Fruit fly (Drosophila melanogaster) whole organism, embryonic: Measurements from ENCODE around the gene CG4020.

Experiments used
- Bdp1 ChIP-seq: fragments of 200-800 bp; sonication (Bioruptor generic); optimal IDR thresholded peaks from 3 replicates; lab custom pipeline; 2016; ENCODE audit warnings: missing biosample characterization, missing genetic modification characterization
- CG10209 ChIP-seq: fragments of 200-800 bp; sonication (Bioruptor generic); optimal IDR thresholded peaks from 3 replicates; lab custom pipeline; 2017; ENCODE audit warnings: missing biosample characterization, mild to moderate bottlenecking, missing genetic modification characterization, missing genetic modification reagents
- CG1024 ChIP-seq: fragments of 200-800 bp; sonication (Bioruptor generic); IDR thresholded peaks from 2 replicates; pipeline ENCODE4 v1.3.6; 2022; ENCODE audit warnings: missing biosample characterization, missing genetic modification characterization
- CG10462 ChIP-seq: fragments of 200-800 bp; sonication (Bioruptor generic); optimal IDR thresholded peaks from 2 replicates; lab custom pipeline; 2016; ENCODE audit warnings: missing biosample characterization, missing genetic modification characterization
- CG10654 ChIP-seq: fragments of 200-800 bp; sonication (Bioruptor generic); optimal IDR thresholded peaks from 2 replicates; lab custom pipeline; 2016; ENCODE audit warnings: missing biosample characterization, missing genetic modification characterization
- CG11093 ChIP-seq: fragments of 200-800 bp; sonication (Bioruptor generic); IDR thresholded peaks from 3 replicates; pipeline ENCODE4 v1.3.6; 2022; ENCODE audit warnings: missing biosample characterization, missing genetic modification characterization
- CG11723 ChIP-seq: fragments of 200-800 bp; sonication (Bioruptor generic); optimal IDR thresholded peaks from 2 replicates; lab custom pipeline; 2017; ENCODE audit warnings: missing biosample characterization, mild to moderate bottlenecking, missing genetic modification characterization
- CG12236 ChIP-seq: fragments of 200-800 bp; sonication (Bioruptor generic); optimal IDR thresholded peaks from 2 replicates; lab custom pipeline; 2016; ENCODE audit warnings: missing biosample characterization, missing genetic modification characterization
- CG13296 ChIP-seq: fragments of 200-800 bp; sonication (Bioruptor generic); optimal IDR thresholded peaks from 3 replicates; lab custom pipeline; 2018; ENCODE audit warnings: missing biosample characterization, mild to moderate bottlenecking, missing genetic modification characterization
- CG13775 ChIP-seq: fragments of 200-800 bp; sonication (Bioruptor generic); optimal IDR thresholded peaks from 3 replicates; lab custom pipeline; 2017; ENCODE audit warnings: missing biosample characterization, mild to moderate bottlenecking, missing genetic modification characterization
- CG15011 ChIP-seq: fragments of 200-800 bp; sonication (Bioruptor generic); optimal IDR thresholded peaks from 3 replicates; lab custom pipeline; 2018; ENCODE audit warnings: missing biosample characterization, mild to moderate bottlenecking, missing genetic modification characterization
- CG15479 ChIP-seq: fragments of 200-800 bp; sonication (Bioruptor generic); optimal IDR thresholded peaks from 3 replicates; lab custom pipeline; 2019; ENCODE audit warnings: missing biosample characterization, mild to moderate bottlenecking, missing genetic modification characterization, moderate library complexity
- CG17912 ChIP-seq: fragments of 200-800 bp; sonication (Bioruptor generic); optimal IDR thresholded peaks from 2 replicates; lab custom pipeline; 2018; ENCODE audit warnings: missing biosample characterization, mild to moderate bottlenecking, missing genetic modification characterization
- CG18476 ChIP-seq: fragments of 200-800 bp; sonication (Bioruptor generic); optimal IDR thresholded peaks from 2 replicates; lab custom pipeline; 2016; ENCODE audit warnings: missing biosample characterization, mild to moderate bottlenecking, missing genetic modification characterization
- CG2120 ChIP-seq: fragments of 200-800 bp; sonication (Bioruptor generic); optimal IDR thresholded peaks from 3 replicates; lab custom pipeline; 2016; ENCODE audit warnings: missing biosample characterization, missing genetic modification characterization
- CG30403 ChIP-seq: fragments of 200-800 bp; sonication (Bioruptor generic); optimal IDR thresholded peaks from 3 replicates; lab custom pipeline; 2016; ENCODE audit warnings: missing biosample characterization, missing genetic modification characterization
- CG31441 ChIP-seq: fragments of 200-800 bp; sonication (Bioruptor generic); IDR thresholded peaks from 2 replicates; pipeline ENCODE4 v1.3.6; 2022; ENCODE audit warnings: missing biosample characterization, missing genetic modification characterization
- CG3407 ChIP-seq: fragments of 200-800 bp; sonication (Bioruptor generic); optimal IDR thresholded peaks from 2 replicates; lab custom pipeline; 2018; ENCODE audit warnings: missing biosample characterization, mild to moderate bottlenecking, missing genetic modification characterization
- CG4820 ChIP-seq: fragments of 200-800 bp; sonication (Bioruptor generic); optimal IDR thresholded peaks from 3 replicates; lab custom pipeline; 2016; ENCODE audit warnings: missing biosample characterization, missing genetic modification characterization
- CG5953 ChIP-seq: fragments of 200-800 bp; sonication (Bioruptor generic); IDR thresholded peaks from 2 replicates; pipeline ENCODE4 v1.3.6; 2022; ENCODE audit warnings: missing biosample characterization, missing genetic modification characterization
- CG6654 ChIP-seq: fragments of 200-800 bp; sonication (Bioruptor generic); optimal IDR thresholded peaks from 2 replicates; lab custom pipeline; 2017; ENCODE audit warnings: missing biosample characterization, mild to moderate bottlenecking, missing genetic modification characterization
- CG9817 ChIP-seq: fragments of 200-800 bp; sonication (Bioruptor generic); optimal IDR thresholded peaks from 2 replicates; lab custom pipeline; 2018; ENCODE audit warnings: missing biosample characterization, mild to moderate bottlenecking, missing genetic modification characterization, moderate library complexity
- CHES-1-like ChIP-seq: fragments of 200-800 bp; sonication (Bioruptor generic); optimal IDR thresholded peaks from 2 replicates; lab custom pipeline; 2016; ENCODE audit warnings: missing biosample characterization, missing genetic modification characterization
- Deaf1 ChIP-seq: fragments of 200-800 bp; optimal IDR thresholded peaks from 3 replicates; lab custom pipeline; 2019; ENCODE audit warnings: missing biosample characterization, mild to moderate bottlenecking, missing genetic modification characterization, moderate library complexity
- E2f1 ChIP-seq: fragments of 200-800 bp; sonication (Bioruptor generic); IDR thresholded peaks from 2 replicates; pipeline ENCODE4 v1.3.6; 2022; ENCODE audit warnings: missing biosample characterization, missing genetic modification characterization
- Mes4 ChIP-seq: fragments of 200-800 bp; sonication (Bioruptor generic); optimal IDR thresholded peaks from 2 replicates; lab custom pipeline; 2016; ENCODE audit warnings: missing biosample characterization, missing genetic modification characterization
- Oli ChIP-seq: fragments of 200-800 bp; sonication (Bioruptor generic); optimal IDR thresholded peaks from 2 replicates; lab custom pipeline; 2018; ENCODE audit warnings: missing biosample characterization, mild to moderate bottlenecking, missing genetic modification characterization, moderate library complexity
- Ravus ChIP-seq: fragments of 200-800 bp; sonication (Bioruptor generic); IDR thresholded peaks from 2 replicates; pipeline ENCODE4 v1.3.6; 2022; ENCODE audit warnings: missing biosample characterization, missing genetic modification characterization
- Rfx ChIP-seq: fragments of 200-800 bp; sonication (Bioruptor generic); IDR thresholded peaks from 2 replicates; pipeline ENCODE4 v1.3.6; 2022; ENCODE audit warnings: missing biosample characterization, missing genetic modification characterization
- Side ChIP-seq: fragments of 200-800 bp; sonication (Bioruptor generic); optimal IDR thresholded peaks from 2 replicates; lab custom pipeline; 2016; ENCODE audit warnings: missing biosample characterization, missing genetic modification characterization
- Spps ChIP-seq: fragments of 200-800 bp; sonication (Bioruptor generic); optimal IDR thresholded peaks from 2 replicates; lab custom pipeline; 2018; ENCODE audit warnings: missing biosample characterization, mild to moderate bottlenecking, missing genetic modification characterization
- Stat92E ChIP-seq, 3 experiments: fragments of >200 bp in 2 of 3; fragments of 200-800 bp in 1 of 3; sonication (Bioruptor generic) in 1 of 3; optimal IDR thresholded peaks; 2 replicates each; lab custom pipeline; 2017 to 2019; ENCODE audit warnings: missing biosample characterization in 3 of 3, missing genetic modification characterization in 3 of 3, mild to moderate bottlenecking in 1 of 3, moderate library complexity in 1 of 3
- Vsx1 ChIP-seq: fragments of 200-800 bp; sonication (Bioruptor generic); optimal IDR thresholded peaks from 2 replicates; lab custom pipeline; 2017; ENCODE audit warnings: missing biosample characterization, mild to moderate bottlenecking, missing genetic modification characterization, missing genetic modification reagents
- aop ChIP-seq: fragments of 200-800 bp; sonication (Bioruptor generic); IDR thresholded peaks from 2 replicates; pipeline ENCODE4 v1.3.6; 2022; ENCODE audit warnings: missing biosample characterization, missing genetic modification characterization
- ara ChIP-seq: fragments of 200-800 bp; sonication (Bioruptor generic); IDR thresholded peaks from 2 replicates; pipeline ENCODE4 v1.3.6; 2022; ENCODE audit warnings: missing biosample characterization, missing genetic modification characterization
- bbx ChIP-seq: fragments of 200-800 bp; sonication (Bioruptor generic); IDR thresholded peaks from 2 replicates; pipeline ENCODE4 v1.3.6; 2022; ENCODE audit warnings: missing biosample characterization, missing genetic modification characterization; ENCODE audit not compliant: partially characterized antibody
- dpn ChIP-seq, 2 experiments: fragments of 200-800 bp; sonication (Bioruptor generic); optimal IDR thresholded peaks; 3 replicates each; lab custom pipeline; 2016; ENCODE audit warnings: missing biosample characterization in 2 of 2, missing genetic modification characterization in 2 of 2
- en ChIP-seq: fragments of 200-800 bp; sonication (Bioruptor generic); optimal IDR thresholded peaks from 2 replicates; lab custom pipeline; 2016; ENCODE audit warnings: missing biosample characterization, missing genetic modification characterization
- fd64A ChIP-seq: fragments of 200-800 bp; sonication (Bioruptor generic); optimal IDR thresholded peaks from 3 replicates; lab custom pipeline; 2018; ENCODE audit warnings: missing biosample characterization, mild to moderate bottlenecking, missing genetic modification characterization
- fu2 ChIP-seq: fragments of 200-800 bp; sonication (Bioruptor generic); optimal IDR thresholded peaks from 2 replicates; lab custom pipeline; 2016; ENCODE audit warnings: missing biosample characterization, missing genetic modification characterization
- gro ChIP-seq: fragments of 200-800 bp; sonication (Bioruptor generic); optimal IDR thresholded peaks from 2 replicates; lab custom pipeline; 2016; ENCODE audit warnings: missing biosample characterization, missing genetic modification characterization
- hb ChIP-seq: fragments of 200-800 bp; sonication (Bioruptor generic); IDR thresholded peaks from 3 replicates; pipeline ENCODE4 v1.3.6; 2022; ENCODE audit warnings: missing biosample characterization, missing genetic modification characterization; ENCODE audit not compliant: partially characterized antibody
- nom ChIP-seq: fragments of 200-800 bp; sonication (Bioruptor generic); optimal IDR thresholded peaks from 2 replicates; lab custom pipeline; 2017; ENCODE audit warnings: missing biosample characterization, missing genetic modification characterization, mild to moderate bottlenecking, moderate library complexity, missing genetic modification reagents
- peb ChIP-seq: fragments of 200-800 bp; sonication (Bioruptor generic); IDR thresholded peaks from 2 replicates; pipeline ENCODE4 v1.3.6; 2022; ENCODE audit warnings: missing biosample characterization, missing genetic modification characterization
- row ChIP-seq: fragments of 200-800 bp; sonication (Bioruptor generic); IDR thresholded peaks from 3 replicates; pipeline ENCODE4 v1.3.6; 2022; ENCODE audit warnings: missing biosample characterization, missing genetic modification characterization
- slou ChIP-seq: fragments of 200-800 bp; sonication (Bioruptor generic); optimal IDR thresholded peaks from 3 replicates; lab custom pipeline; 2016; ENCODE audit warnings: missing biosample characterization, missing genetic modification characterization
- stc ChIP-seq: fragments of 200-800 bp; sonication (Bioruptor generic); IDR thresholded peaks from 2 replicates; pipeline ENCODE4 v1.3.6; 2022; ENCODE audit warnings: missing biosample characterization, missing genetic modification characterization
- sug ChIP-seq: fragments of 200-800 bp; optimal IDR thresholded peaks from 2 replicates; lab custom pipeline; 2019; ENCODE audit warnings: missing biosample characterization, mild to moderate bottlenecking, missing genetic modification characterization, moderate library complexity
- wdn ChIP-seq: fragments of 200-800 bp; sonication (Bioruptor generic); IDR thresholded peaks from 2 replicates; pipeline ENCODE4 v1.3.6; 2022; ENCODE audit warnings: missing biosample characterization, missing genetic modification characterization
- z ChIP-seq: fragments of 200-800 bp; sonication (Bioruptor generic); IDR thresholded peaks from 3 replicates; pipeline ENCODE4 v1.3.6; 2022; ENCODE audit warnings: missing biosample characterization, missing genetic modification characterization

The CG4020 gene

DNA sequence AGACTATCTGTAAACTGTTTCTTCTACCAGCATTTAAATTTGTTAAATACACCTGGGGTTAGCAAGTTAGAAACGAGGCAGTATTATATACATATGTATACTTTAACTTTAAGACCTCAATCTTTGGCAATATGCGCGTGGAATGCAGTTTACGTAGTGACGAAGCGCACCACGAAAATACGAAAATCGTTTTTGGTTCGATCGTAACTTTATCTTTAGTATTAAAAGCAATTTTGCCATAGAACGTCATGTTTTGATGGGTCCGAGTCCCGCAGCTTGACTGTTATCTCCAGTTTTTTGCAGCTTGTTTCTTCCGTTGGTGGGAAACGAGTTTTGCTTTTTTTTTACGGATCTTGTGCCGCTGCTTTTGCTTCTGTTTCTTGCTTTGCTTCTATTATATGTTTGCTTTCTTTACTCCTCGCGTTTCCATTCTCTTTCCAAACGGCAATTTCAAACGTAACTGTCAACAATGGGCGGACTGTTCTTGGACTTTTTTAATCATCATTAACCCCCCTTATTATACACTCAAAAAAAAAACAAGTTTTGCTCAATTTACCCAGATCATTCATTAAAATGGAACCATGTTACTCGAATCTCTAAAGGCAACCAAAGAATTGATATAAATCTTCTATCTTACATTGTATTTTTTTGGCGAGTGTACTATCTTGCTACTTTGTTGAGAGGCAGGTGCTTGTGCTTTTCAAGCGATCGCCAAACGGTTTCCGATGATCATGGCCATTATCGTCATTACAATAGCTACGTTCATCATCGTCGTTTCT lies 13.7 kb upstream of the CG4020 start (continued):
- TF ChIP-seq Stat92E (GFP tag; optimal IDR thresholded peaks at IDR 0.05; lab: Kevin White, UChicago) (no peak), slou (peak; percentile 44), CG30403 (peak; percentile 59), CG4820 (GFP tag; lab: Kevin White, UChicago) (no peak), CG9817 (peak; percentile 3), CG3407 (GFP tag; lab: Kevin White, UChicago) (no peak), CG31441 (GFP tag; lab: Robert Waterston, UW) (0 out of 2 replicates have a peak, but pooled peaks have one; percentile 27), bbx (GFP tag; lab: Robert Waterston, UW) (no peak), CG12236 (GFP tag; lab: Kevin White, UChicago) (no peak), CG1024 (no peak), E2f1 (no peak), hb (GFP tag; lab: Robert Waterston, UW) (no peak), CG17912 (no peak), CG10654 (no peak), CG6654 (no peak), Rfx (GFP tag; lab: Robert Waterston, UW) (peak; percentile 60), Spps (no peak), Bdp1 (GFP tag; lab: Kevin White, UChicago) (no peak), CG10209 (GFP tag; lab: Kevin White, UChicago) (no peak), CG10462 (GFP tag; lab: Kevin White, UChicago) (no peak), peb (GFP tag; lab: Robert Waterston, UW) (no peak), Mes4 (no peak), CG18476 (GFP tag; lab: Kevin White, UChicago) (no peak), CG13296 (GFP tag; lab: Kevin White, UChicago) (no peak), stc (GFP tag; lab: Robert Waterston, UW) (no peak), dpn (GFP tag; optimal IDR thresholded peaks at IDR 0.05; lab: Kevin White, UChicago) (peak; percentile 42 to 50), ara (peak; percentile 49), row (GFP tag; lab: Robert Waterston, UW) (peak; percentile 15; the same call in 2 of the 3 replicates), fu2 (peak; percentile 40), aop (GFP tag; lab: Robert Waterston, UW) (no peak), CG2120 (GFP tag; lab: Kevin White, UChicago) (peak; percentile 87), CG11093 (GFP tag; lab: Robert Waterston, UW) (no peak), Vsx1 (GFP tag; lab: Kevin White, UChicago) (no peak), gro (GFP tag; lab: Kevin White, UChicago) (peak; percentile 61), fd64A (no peak), Ravus (GFP tag; lab: Robert Waterston, UW) (no peak), wdn (GFP tag; lab: Robert Waterston, UW) (peak; percentile 40; the same call in 1 of the 2 replicates), z (GFP tag; lab: Robert Waterston, UW) (no peak), CG11723 (GFP tag; lab: Kevin White, UChicago) (no peak), nom (GFP tag; lab: Kevin White, UChicago) (no peak), Oli (tag; lab: Kevin White, UChicago) (no peak), CG13775 (GFP tag; lab: Kevin White, UChicago) (peak; percentile 24), Side (peak; percentile 70), CHES-1-like (peak; percentile 31), CG15479 (GFP tag; lab: Kevin White, UChicago) (no peak), sug (tag; lab: Kevin White, UChicago) (no peak), en (GFP tag; lab: Kevin White, UChicago) (no peak), Deaf1 (tag; lab: Kevin White, UChicago) (no peak), CG5953 (GFP tag; lab: Robert Waterston, UW) (no peak), CG15011 (GFP tag; lab: Kevin White, UChicago) (no peak)
